Worm (Caenorhabditis elegans) whole organism, young adult: Measurements from ENCODE around the gene zip-3.

Experiments used
- B0035.1 ChIP-seq: sonication (generic microtip); optimal IDR thresholded peaks from 2 replicates; lab custom pipeline; 2016; ENCODE audit warnings: missing genetic modification characterization, mild to moderate bottlenecking, missing compliant biosample characterization, missing genotype, missing genetic modification reagents
- K11D2.4 ChIP-seq: fragments of 200-800 bp; sonication (Bioruptor generic); IDR thresholded peaks from 2 replicates; pipeline ENCODE4 v1.3.6; 2022; ENCODE audit warnings: missing genetic modification reagents, missing genetic modification characterization, missing compliant biosample characterization
- Y95B8A.8 ChIP-seq: fragments of 200-800 bp; sonication (Bioruptor generic); IDR thresholded peaks from 2 replicates; pipeline ENCODE4 v1.3.6; 2022; ENCODE audit warnings: missing genetic modification reagents, missing genetic modification characterization, missing compliant biosample characterization
- ZK185.1 ChIP-seq: sonication (generic microtip); optimal IDR thresholded peaks from 2 replicates; lab custom pipeline; 2016; ENCODE audit warnings: mild to moderate bottlenecking, missing genetic modification characterization, missing compliant biosample characterization; ENCODE audit not compliant: poor library complexity, severe bottlenecking
- ets-4 ChIP-seq: fragments of 200-800 bp; sonication (Bioruptor generic); optimal IDR thresholded peaks from 2 replicates; lab custom pipeline; 2018; ENCODE audit warnings: mild to moderate bottlenecking, missing genetic modification characterization, missing compliant biosample characterization
- gei-17 ChIP-seq: fragments of 200-800 bp; sonication (Bioruptor generic); optimal IDR thresholded peaks from 2 replicates; lab custom pipeline; 2018; ENCODE audit warnings: mild to moderate bottlenecking, missing genetic modification characterization, missing compliant biosample characterization
- lin-35 ChIP-seq, 3 experiments: fragments of 150-350 bp in 2 of 3; sonication (generic microtip) in 1 of 3; optimal IDR thresholded peaks; 2 replicates each; lab custom pipeline; 2014 to 2018; ENCODE audit warnings: missing biosample characterization in 3 of 3, missing genetic modification characterization in 3 of 3, missing genetic modification reagents in 3 of 3
- nhr-120 ChIP-seq: fragments of 200-800 bp; sonication (Bioruptor generic); IDR thresholded peaks from 2 replicates; pipeline ENCODE4 v1.3.6; 2022; ENCODE audit warnings: missing genetic modification characterization, missing compliant biosample characterization
- nhr-90 ChIP-seq: sonication (generic microtip); optimal IDR thresholded peaks from 2 replicates; lab custom pipeline; 2016; ENCODE audit warnings: missing genotype, mild to moderate bottlenecking, missing genetic modification characterization, missing compliant biosample characterization
- repo-1 ChIP-seq: sonication (generic microtip); optimal IDR thresholded peaks from 2 replicates; lab custom pipeline; 2017; ENCODE audit warnings: mild to moderate bottlenecking, missing genetic modification characterization, missing compliant biosample characterization
- unc-62 ChIP-seq: fragments of 150-350 bp; optimal IDR thresholded peaks from 2 replicates; lab custom pipeline; 2014; ENCODE audit warnings: missing biosample characterization, missing genetic modification reagents, missing genetic modification characterization
- ztf-25 ChIP-seq: fragments of 200-800 bp; sonication (Bioruptor generic); IDR thresholded peaks from 2 replicates; pipeline ENCODE4 v1.3.6; 2022; ENCODE audit warnings: missing genetic modification reagents, missing genetic modification characterization, missing compliant biosample characterization
- ztf-28 ChIP-seq: fragments of 200-800 bp; sonication (Bioruptor generic); IDR thresholded peaks from 2 replicates; pipeline ENCODE4 v1.3.6; 2022; ENCODE audit warnings: missing genetic modification reagents, missing genetic modification characterization, missing compliant biosample characterization

- TF ChIP-seq K11D2.4 (GFP tag; lab: Robert Waterston, UW) (no peak), lin-35 (GFP tag; optimal IDR thresholded peaks at IDR 0.05; lab: Kevin White, UChicago) (no peak), nhr-120 (GFP tag; lab: Robert Waterston, UW) (no peak), gei-17 (no peak), B0035.1 (no peak), unc-62 (GFP tag; lab: Kevin White, UChicago) (no peak), ZK185.1 (tag; lab: Kevin White, UChicago) (no peak), Y95B8A.8 (no peak), ztf-28 (GFP tag; lab: Robert Waterston, UW) (no peak), repo-1 (no peak), nhr-90 (tag; lab: Kevin White, UChicago) (no peak), ets-4 (GFP tag; lab: Kevin White, UChicago) (no peak), ztf-25 (GFP tag; lab: Robert Waterston, UW) (no peak)
These were observed 1.1 kb upstream of the zip-3 start for ce11 chrII:13958359-13958758.
